Worm (Caenorhabditis elegans) whole organism, L1 larva: ENCODE results near the gene F46G10.4.

Experiments used
- C04F5.9 ChIP-seq: sonication (generic microtip); optimal IDR thresholded peaks from 2 replicates; lab custom pipeline; 2016; ENCODE audit warnings: missing genetic modification characterization, missing compliant biosample characterization
- aly-2 ChIP-seq: fragments of 150-350 bp; optimal IDR thresholded peaks from 2 replicates; lab custom pipeline; 2014; ENCODE audit warnings: missing biosample characterization, missing genetic modification characterization
- blmp-1 ChIP-seq: fragments of 150-350 bp; optimal IDR thresholded peaks from 2 replicates; lab custom pipeline; 2014; ENCODE audit warnings: missing biosample characterization, missing genetic modification characterization
- ceh-82 ChIP-seq, 3 experiments: fragments of 150-350 bp in 1 of 3; sonication (generic microtip) in 2 of 3; optimal IDR thresholded peaks; 2 replicates each; lab custom pipeline; 2014 to 2017; ENCODE audit warnings: missing biosample characterization in 3 of 3, missing genetic modification characterization in 3 of 3
- ceh-88 ChIP-seq: fragments of 200-800 bp; sonication (Bioruptor generic); IDR thresholded peaks from 2 replicates; pipeline ENCODE4 v1.3.6; 2022; ENCODE audit warnings: missing genetic modification characterization, missing compliant biosample characterization
- dpl-1 ChIP-seq, 3 experiments: fragments of 150-350 bp in 2 of 3; sonication (generic microtip) in 1 of 3; optimal IDR thresholded peaks; 2 replicates each; lab custom pipeline; 2014 to 2017; ENCODE audit warnings: missing biosample characterization in 3 of 3, missing genetic modification characterization in 3 of 3, missing genetic modification reagents in 3 of 3
- dsc-1 ChIP-seq: sonication (generic microtip); optimal IDR thresholded peaks from 2 replicates; lab custom pipeline; 2016; ENCODE audit warnings: mild to moderate bottlenecking, missing genetic modification characterization, missing compliant biosample characterization
- efl-1 ChIP-seq, 4 experiments: fragments of 150-350 bp; optimal IDR thresholded peaks in 3 of 4; peaks in 1 of 4; 1 replicate in 1 of 4; 2 replicates in 3 of 4; lab custom pipeline; 2014; ENCODE audit warnings: missing biosample characterization in 2 of 4, missing genetic modification characterization in 2 of 4, missing genetic modification reagents in 2 of 4
- efl-3 ChIP-seq: fragments of 200-800 bp; sonication (Bioruptor generic); optimal IDR thresholded peaks from 2 replicates; lab custom pipeline; 2018; ENCODE audit warnings: mild to moderate bottlenecking, missing genetic modification characterization, missing compliant biosample characterization
- egl-13 ChIP-seq: sonication (generic microtip); optimal IDR thresholded peaks from 2 replicates; lab custom pipeline; 2016; ENCODE audit warnings: missing genotype, missing genetic modification reagents, missing genetic modification characterization, missing compliant biosample characterization
- elt-2 ChIP-seq: sonication (generic microtip); optimal IDR thresholded peaks from 2 replicates; lab custom pipeline; 2016; ENCODE audit warnings: missing genetic modification characterization, mild to moderate bottlenecking, inconsistent platforms, missing compliant biosample characterization, missing genetic modification reagents
- elt-3 ChIP-seq, 6 experiments: fragments of 150-350 bp in 1 of 6; sonication (generic microtip); optimal IDR thresholded peaks; 2 replicates each; lab custom pipeline; 2017 to 2018; ENCODE audit warnings: missing biosample characterization in 6 of 6, missing genetic modification characterization in 6 of 6, inconsistent platforms in 1 of 6
- hlh-17 ChIP-seq: fragments of 200-800 bp; sonication (Bioruptor generic); optimal IDR thresholded peaks from 2 replicates; lab custom pipeline; 2018; ENCODE audit warnings: missing genetic modification characterization, mild to moderate bottlenecking, missing compliant biosample characterization, moderate library complexity, borderline replicate concordance
- hpl-2 ChIP-seq: fragments of 150-350 bp; optimal IDR thresholded peaks from 2 replicates; lab custom pipeline; 2014; ENCODE audit warnings: missing biosample characterization, missing genetic modification reagents, missing genetic modification characterization
- isw-1 ChIP-seq: fragments of 200-800 bp; sonication (Bioruptor generic); IDR thresholded peaks from 2 replicates; pipeline ENCODE4 v1.3.6; 2022; ENCODE audit warnings: missing genetic modification characterization, missing compliant biosample characterization
- jun-1 ChIP-seq: fragments of 150-350 bp; optimal IDR thresholded peaks from 2 replicates; lab custom pipeline; 2014; ENCODE audit warnings: missing biosample characterization, missing genetic modification reagents, missing genetic modification characterization
- lin-13 ChIP-seq: fragments of 150-350 bp; optimal IDR thresholded peaks from 2 replicates; lab custom pipeline; 2014; ENCODE audit warnings: missing biosample characterization, missing genetic modification reagents, missing genetic modification characterization
- lin-14 ChIP-seq: fragments of 200-800 bp; sonication (Bioruptor generic); optimal IDR thresholded peaks from 2 replicates; lab custom pipeline; 2018; ENCODE audit warnings: mild to moderate bottlenecking, missing genetic modification characterization, moderate library complexity, missing compliant biosample characterization
- lin-35 ChIP-seq, 2 experiments: fragments of 150-350 bp; optimal IDR thresholded peaks; 2 replicates each; lab custom pipeline; 2014; ENCODE audit warnings: missing biosample characterization in 2 of 2, missing genetic modification characterization in 2 of 2, missing genetic modification reagents in 2 of 2
- mdl-1 ChIP-seq, 2 experiments: fragments of 150-350 bp; optimal IDR thresholded peaks; 2 replicates each; lab custom pipeline; 2014 to 2017; ENCODE audit warnings: missing biosample characterization in 2 of 2, missing genetic modification characterization in 2 of 2, inconsistent platforms in 1 of 2
- mef-2 ChIP-seq: fragments of 150-350 bp; optimal IDR thresholded peaks from 2 replicates; lab custom pipeline; 2014; ENCODE audit warnings: missing biosample characterization, missing genetic modification characterization
- mep-1 ChIP-seq: fragments of 150-350 bp; optimal IDR thresholded peaks from 2 replicates; lab custom pipeline; 2014; ENCODE audit warnings: missing biosample characterization, missing genetic modification characterization
- nhr-11 ChIP-seq: fragments of 150-350 bp; optimal IDR thresholded peaks from 2 replicates; lab custom pipeline; 2014; ENCODE audit warnings: missing biosample characterization, missing genetic modification characterization
- nhr-19 ChIP-seq: fragments of 200-800 bp; sonication (Bioruptor generic); conservative IDR thresholded peaks from 2 replicates; pipeline ENCODE4 v1.3.6; 2022; ENCODE audit warnings: missing genetic modification characterization, missing compliant biosample characterization
- nhr-20 ChIP-seq: sonication (generic microtip); optimal IDR thresholded peaks from 2 replicates; lab custom pipeline; 2016; ENCODE audit warnings: mild to moderate bottlenecking, missing genetic modification characterization, missing compliant biosample characterization
- nhr-47 ChIP-seq: sonication (generic microtip); optimal IDR thresholded peaks from 2 replicates; lab custom pipeline; 2016; ENCODE audit warnings: mild to moderate bottlenecking, missing genetic modification characterization, moderate library complexity, missing compliant biosample characterization
- nhr-71 ChIP-seq: sonication (generic microtip); optimal IDR thresholded peaks from 2 replicates; lab custom pipeline; 2016; ENCODE audit warnings: mild to moderate bottlenecking, missing genetic modification characterization, moderate library complexity, missing compliant biosample characterization
- nhr-76 ChIP-seq: sonication (generic microtip); optimal IDR thresholded peaks from 2 replicates; lab custom pipeline; 2017; ENCODE audit warnings: missing biosample characterization, missing genetic modification characterization
- nhr-84 ChIP-seq: sonication (generic microtip); optimal IDR thresholded peaks from 2 replicates; lab custom pipeline; 2017; ENCODE audit warnings: missing biosample characterization, missing genetic modification characterization
- nhr-85 ChIP-seq: sonication (generic microtip); peaks from one replicate; lab custom pipeline; 2016; ENCODE audit warnings: missing genetic modification characterization, inconsistent platforms, missing compliant biosample characterization
- nhr-90 ChIP-seq: sonication (generic microtip); optimal IDR thresholded peaks from 2 replicates; lab custom pipeline; 2016; ENCODE audit warnings: mild to moderate bottlenecking, missing genetic modification characterization, missing compliant biosample characterization; ENCODE audit not compliant: poor library complexity
- pag-3 ChIP-seq: sonication (generic microtip); optimal IDR thresholded peaks from 2 replicates; lab custom pipeline; 2017; ENCODE audit warnings: missing genetic modification characterization, mild to moderate bottlenecking, missing compliant biosample characterization, antibody characterized with exemption, borderline replicate concordance; ENCODE audit not compliant: insufficient read depth
- pqm-1 ChIP-seq: sonication (generic microtip); optimal IDR thresholded peaks from 3 replicates; lab custom pipeline; 2017; ENCODE audit warnings: missing biosample characterization, missing genetic modification characterization
- skn-1 ChIP-seq: fragments of 150-350 bp; optimal IDR thresholded peaks from 2 replicates; lab custom pipeline; 2014; ENCODE audit warnings: missing biosample characterization, missing genetic modification characterization
- snu-23 ChIP-seq: sonication (generic microtip); optimal IDR thresholded peaks from 2 replicates; lab custom pipeline; 2016; ENCODE audit warnings: missing genetic modification characterization, missing compliant biosample characterization
- tbx-2 ChIP-seq: sonication (generic microtip); optimal IDR thresholded peaks from 2 replicates; lab custom pipeline; 2016; ENCODE audit warnings: missing genetic modification characterization, missing compliant biosample characterization
- unc-130 ChIP-seq: fragments of 150-350 bp; optimal IDR thresholded peaks from 2 replicates; lab custom pipeline; 2017; ENCODE audit warnings: missing biosample characterization, missing genetic modification characterization, inconsistent platforms
- unc-30 ChIP-seq: sonication (generic microtip); optimal IDR thresholded peaks from 2 replicates; lab custom pipeline; 2017; ENCODE audit warnings: missing biosample characterization, missing genetic modification characterization
- unc-62 ChIP-seq: fragments of 150-350 bp; optimal IDR thresholded peaks from 2 replicates; lab custom pipeline; 2014; ENCODE audit warnings: missing biosample characterization, missing genetic modification reagents, missing genetic modification characterization
- unc-86 ChIP-seq: sonication (generic microtip); optimal IDR thresholded peaks from 2 replicates; lab custom pipeline; 2016; ENCODE audit warnings: missing genetic modification characterization, missing compliant biosample characterization
- unc-98 ChIP-seq: fragments of 200-800 bp; sonication (Bioruptor generic); IDR thresholded peaks from 2 replicates; pipeline ENCODE4 v1.3.6; 2022; ENCODE audit warnings: missing genetic modification characterization, missing compliant biosample characterization
- vab-15 ChIP-seq: sonication (generic microtip); optimal IDR thresholded peaks from 2 replicates; lab custom pipeline; 2017; ENCODE audit warnings: missing genotype, mild to moderate bottlenecking, missing genetic modification characterization, missing compliant biosample characterization
- xbp-1 ChIP-seq: sonication (generic microtip); optimal IDR thresholded peaks from 2 replicates; lab custom pipeline; 2016; ENCODE audit warnings: missing genetic modification characterization, missing compliant biosample characterization
- ztf-11 ChIP-seq, 2 experiments: sonication (generic microtip); optimal IDR thresholded peaks; 2 replicates each; lab custom pipeline; 2016 to 2017; ENCODE audit warnings: missing genetic modification characterization in 2 of 2, missing biosample characterization in 1 of 2, missing compliant biosample characterization in 1 of 2

Gene F46G10.4

DNA sequence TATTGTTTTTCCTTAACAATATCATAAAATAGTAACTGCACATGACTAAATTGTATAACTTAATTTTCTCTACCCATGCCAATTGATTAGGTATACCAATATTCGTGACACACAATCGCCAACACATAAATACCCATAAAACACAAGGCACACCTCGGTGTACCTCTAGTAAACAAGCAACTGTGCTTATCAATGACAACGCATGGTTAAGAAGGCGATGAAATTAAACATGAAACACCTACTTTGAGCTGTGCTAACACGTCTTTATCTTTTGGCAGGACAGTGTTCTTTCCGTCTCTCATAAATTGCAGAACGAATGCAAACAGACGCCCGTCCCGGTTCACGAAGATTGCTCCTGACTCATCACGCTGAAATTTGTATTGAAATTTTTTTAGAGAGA lies 23.1 kb upstream of the F46G10.4 start:
- TF ChIP-seq nhr-47 (tag; lab: Kevin White, UChicago), result no peak
- TF ChIP-seq nhr-84 (tag; lab: Kevin White, UChicago), result no peak
- TF ChIP-seq efl-3 (GFP tag; lab: Kevin White, UChicago), result no peak
- peak; percentile 19 for TF ChIP-seq nhr-20
- TF ChIP-seq jun-1 (tag; lab: Kevin White, UChicago), result peak; percentile 12
- TF ChIP-seq egl-13 (tag; lab: Kevin White, UChicago), result no peak
- TF ChIP-seq lin-35 (GFP tag; optimal IDR thresholded peaks at IDR 0.05; lab: Kevin White, UChicago), result peak in 1 of 2 experiments; percentile 60
- no peak for TF ChIP-seq aly-2
- peak; percentile 76 for TF ChIP-seq pqm-1 (tag; lab: Kevin White, UChicago)
- peak in 1 of 2 experiments; percentile 30 for TF ChIP-seq mdl-1 (tag; optimal IDR thresholded peaks at IDR 0.05; lab: Kevin White, UChicago)
- TF ChIP-seq hlh-17, result no peak
- peak; percentile 13 for TF ChIP-seq nhr-90
- TF ChIP-seq elt-2 (tag; lab: Kevin White, UChicago), result peak; percentile 88
- peak; percentile 22 for TF ChIP-seq lin-14 (GFP tag; lab: Kevin White, UChicago)
- TF ChIP-seq, all 84 proteins: peak for 8

- TF ChIP-seq unc-98 (GFP tag; lab: Robert Waterston, UW) (no peak), unc-62 (GFP tag; lab: Kevin White, UChicago) (no peak), unc-30 (tag; lab: Kevin White, UChicago) (no peak), efl-1 (optimal IDR thresholded peaks at IDR 0.05; lab: Kevin White, UChicago) (no peak), efl-1 (GFP tag; optimal IDR thresholded peaks at IDR 0.05 in 1 of 2; lab: Kevin White, UChicago) (peak in 1 of 2 experiments; percentile 90), nhr-19 (GFP tag; lab: Robert Waterston, UW) (no peak), pqm-1 (tag; lab: Kevin White, UChicago) (no peak), elt-2 (tag; lab: Kevin White, UChicago) (peak; percentile 55), lin-35 (GFP tag; optimal IDR thresholded peaks at IDR 0.05; lab: Kevin White, UChicago) (peak in 1 of 2 experiments; percentile 22), lin-13 (no peak), C04F5.9 (tag; lab: Kevin White, UChicago) (no peak)
- TF ChIP-seq, all 84 proteins: peak for 3
These were observed 22.0 kb upstream of the F46G10.4 start, which contains the start of gene F46G10.1 for ce11 chrX:13311641-13312423. TSS of gene F46G10.1 (minus strand) at chrX:13311755.

DNA sequence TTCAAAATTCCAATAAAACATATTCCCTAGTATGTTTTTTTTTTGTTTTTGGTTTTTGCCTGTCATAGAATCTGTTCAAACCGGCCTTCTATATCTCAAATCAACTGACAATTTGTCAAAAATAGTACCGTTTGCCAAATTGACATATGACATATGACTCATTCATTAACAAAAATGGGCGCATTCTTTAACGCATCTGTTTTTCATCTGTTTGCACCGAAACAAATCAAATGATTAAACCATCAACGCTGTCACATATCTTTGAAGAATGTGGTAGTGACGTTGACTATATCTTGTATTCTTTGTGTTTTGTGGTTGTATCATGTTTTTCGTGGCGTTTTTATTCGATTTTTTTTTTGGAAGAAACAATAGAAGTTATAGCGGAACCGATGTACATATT lies 18.8 kb upstream of the F46G10.4 start:
- TF ChIP-seq nhr-71 (peak; percentile 75), vab-15 (tag; lab: Kevin White, UChicago) (peak; percentile 46), nhr-19 (GFP tag; lab: Robert Waterston, UW) (peak; percentile 28), unc-130 (tag; lab: Kevin White, UChicago) (peak; percentile 28), dpl-1 (GFP tag; optimal IDR thresholded peaks at IDR 0.05; lab: Kevin White, UChicago) (no peak), hpl-2 (no peak), blmp-1 (tag; lab: Kevin White, UChicago) (peak; percentile 41), pqm-1 (tag; lab: Kevin White, UChicago) (no peak), isw-1 (GFP tag; lab: Robert Waterston, UW) (no peak), ztf-11 (tag; optimal IDR thresholded peaks at IDR 0.05; lab: Kevin White, UChicago) (no peak), dsc-1 (tag; lab: Kevin White, UChicago) (no peak), tbx-2 (tag; lab: Kevin White, UChicago) (peak; percentile 26), mef-2 (tag; lab: Kevin White, UChicago) (no peak), nhr-20 (peak; percentile 55), lin-35 (GFP tag; optimal IDR thresholded peaks at IDR 0.05; lab: Kevin White, UChicago) (peak in 1 of 2 experiments; percentile 48), elt-3 (tag; optimal IDR thresholded peaks at IDR 0.05; lab: Kevin White, UChicago) (peak in 1 of 6 experiments; percentile 87), nhr-76 (tag; lab: Kevin White, UChicago) (no peak), nhr-90 (no peak), skn-1 (no peak), pag-3 (tag; lab: Kevin White, UChicago) (no peak), snu-23 (GFP tag; lab: Kevin White, UChicago) (peak; percentile 7), egl-13 (tag; lab: Kevin White, UChicago) (no peak), unc-86 (no peak), mep-1 (tag; lab: Kevin White, UChicago) (peak; percentile 43), lin-14 (GFP tag; lab: Kevin White, UChicago) (peak; percentile 52), unc-98 (GFP tag; lab: Robert Waterston, UW) (no peak), nhr-11 (tag; lab: Kevin White, UChicago) (no peak), ceh-82 (tag; optimal IDR thresholded peaks at IDR 0.05; lab: Kevin White, UChicago) (no peak), nhr-85 (tag; lab: Kevin White, UChicago) (peak; percentile 89), unc-30 (tag; lab: Kevin White, UChicago) (no peak), xbp-1 (tag; lab: Kevin White, UChicago) (no peak), ceh-88 (no peak), mdl-1 (tag; optimal IDR thresholded peaks at IDR 0.05; lab: Kevin White, UChicago) (peak in 1 of 2 experiments; percentile 5)
